Fruit fly (Drosophila melanogaster): ENCODE data around the gene CG10376.

Gene CG10376

DNA sequence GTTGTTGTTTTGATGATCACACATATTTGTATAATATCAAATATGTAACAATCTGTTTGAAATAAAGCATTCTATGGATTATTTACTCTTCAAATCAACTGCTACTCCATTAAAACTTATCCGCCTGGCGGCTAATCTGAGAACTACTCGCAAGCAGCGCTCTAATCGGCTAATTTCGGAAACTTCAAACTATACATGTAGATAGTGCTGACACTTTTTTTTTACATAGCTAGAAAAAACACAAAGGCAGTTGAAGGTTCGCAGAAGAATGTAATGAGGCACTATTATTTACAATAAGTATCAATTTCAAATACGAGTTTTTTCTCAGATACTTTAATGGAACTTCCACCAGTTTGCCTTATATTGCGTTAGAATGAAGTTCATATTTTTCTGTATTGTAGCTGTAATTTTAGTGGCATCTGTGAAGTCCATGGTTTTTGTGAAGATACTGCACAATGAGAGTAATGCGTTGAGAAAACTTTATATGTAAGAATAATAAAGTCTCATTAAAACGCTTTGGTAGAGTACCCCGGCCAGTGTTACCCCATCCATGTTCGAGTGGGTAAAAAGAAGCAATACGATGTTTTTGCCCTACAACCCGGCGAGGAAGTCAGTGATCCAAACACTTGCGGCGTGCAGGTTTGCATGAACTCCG lies 36.8 kb downstream of the CG10376 start (continued):
- no peak for TF ChIP-seq pdm3 (GFP tag; optimal IDR thresholded peaks at IDR 0.05)

DNA sequence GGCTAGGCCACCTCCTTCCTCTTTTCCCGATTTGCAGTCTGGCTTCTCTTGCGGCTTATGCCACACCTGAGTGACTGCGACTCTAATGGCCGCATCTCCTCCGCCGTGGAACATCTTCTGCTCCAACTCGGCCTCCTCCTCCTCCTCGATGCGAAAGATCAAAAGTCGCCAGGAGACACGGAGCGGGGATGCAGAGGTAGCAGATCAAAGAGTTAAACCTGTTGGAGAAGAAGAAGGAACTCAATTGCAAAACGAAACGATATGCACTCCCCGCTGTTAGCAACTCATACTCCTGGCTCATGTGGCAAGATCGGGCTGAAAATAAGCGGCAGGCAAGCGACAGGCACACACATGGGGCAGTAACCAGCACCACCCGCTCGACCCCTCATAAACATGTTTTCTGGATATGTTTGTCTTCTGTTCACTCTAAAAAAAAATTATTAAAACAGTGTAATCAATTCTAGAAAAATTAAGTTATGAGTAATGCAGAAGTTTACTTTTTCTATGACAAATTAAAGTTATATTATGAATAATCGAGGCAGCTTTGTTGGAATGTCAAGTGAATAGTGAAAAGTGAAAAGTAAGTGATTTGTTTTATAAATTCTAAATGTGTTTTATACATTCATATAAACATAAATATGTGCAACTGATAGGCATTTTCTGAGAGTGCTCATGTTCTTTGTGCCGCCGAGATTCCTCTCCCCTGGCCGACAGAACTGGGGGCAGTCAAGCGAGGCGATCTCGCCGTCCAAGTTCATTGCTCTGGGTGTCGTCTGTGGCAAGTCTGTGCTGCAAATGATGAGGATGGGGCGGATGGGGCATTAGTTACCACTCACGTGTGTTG lies 38.0 kb downstream of the CG10376 start:
- TF ChIP-seq Hr39 (GFP tag; optimal IDR thresholded peaks at IDR 0.05) (peak; percentile 70), CG6163 (GFP tag; IDR thresholded peaks at IDR 0.05) (peak; percentile 47), CG6792 (GFP tag; optimal IDR thresholded peaks at IDR 0.05) (peak; percentile 74), fd59A (GFP tag; optimal IDR thresholded peaks at IDR 0.05) (peak; percentile 77), topi (GFP tag; optimal IDR thresholded peaks at IDR 0.05) (peak; percentile 87), spab (GFP tag; optimal IDR thresholded peaks at IDR 0.05) (peak; percentile 83), CG31627 (GFP tag; optimal IDR thresholded peaks at IDR 0.05) (peak; percentile 80), Lpt (GFP tag; optimal IDR thresholded peaks at IDR 0.05) (peak; percentile 76), vri (GFP tag; optimal IDR thresholded peaks at IDR 0.05) (peak; percentile 55), CG3919 (GFP tag; optimal IDR thresholded peaks at IDR 0.05) (peak; percentile 73), CG10669 (GFP tag; optimal IDR thresholded peaks at IDR 0.05) (peak; percentile 81), CG6808 (GFP tag; optimal IDR thresholded peaks at IDR 0.05) (peak; percentile 88), Sox15 (GFP tag; optimal IDR thresholded peaks at IDR 0.05) (peak; percentile 23), acj6 (GFP tag; optimal IDR thresholded peaks at IDR 0.05) (peak; percentile 79), OdsH (GFP tag; optimal IDR thresholded peaks at IDR 0.05) (peak; percentile 81), CG34406 (GFP tag; optimal IDR thresholded peaks at IDR 0.05) (peak; percentile 71), achi (GFP tag; optimal IDR thresholded peaks at IDR 0.05) (peak; percentile 84), ss (GFP tag; optimal IDR thresholded peaks at IDR 0.05) (peak; percentile 85 to 88), fkh (GFP tag; optimal IDR thresholded peaks at IDR 0.05) (no peak), lz (GFP tag; optimal IDR thresholded peaks at IDR 0.05) (peak; percentile 88), Sox102F (GFP tag; optimal IDR thresholded peaks at IDR 0.05) (peak; percentile 78), CG8119 (GFP tag; IDR thresholded peaks at IDR 0.05) (peak; percentile 70), Gug (GFP tag; IDR thresholded peaks at IDR 0.05) (peak; percentile 35; the same call in 1 of the 2 replicates), CG11762 (GFP tag; optimal IDR thresholded peaks at IDR 0.05; ENCODE audit: insufficient read depth) (peak; percentile 63), CG7368 (GFP tag; optimal IDR thresholded peaks at IDR 0.05) (peak; percentile 40), salr (GFP tag; optimal IDR thresholded peaks at IDR 0.05) (peak; percentile 53 to 79), Smox (GFP tag; optimal IDR thresholded peaks at IDR 0.05) (peak; percentile 85), Hr38 (GFP tag; optimal IDR thresholded peaks at IDR 0.05) (no peak), CG11294 (GFP tag; IDR thresholded peaks at IDR 0.05) (no peak), Met (GFP tag; optimal IDR thresholded peaks at IDR 0.05) (peak; percentile 93), Eip75B (GFP tag; optimal IDR thresholded peaks at IDR 0.05) (peak; percentile 86), Blimp-1 (GFP tag; optimal IDR thresholded peaks at IDR 0.05) (peak; percentile 65), eg (GFP tag; IDR thresholded peaks at IDR 0.05) (0 out of 3 replicates have a peak, but pooled peaks have one; percentile 6), CG4318 (GFP tag; optimal IDR thresholded peaks at IDR 0.05) (peak; percentile 44), CG16779 (tag; optimal IDR thresholded peaks at IDR 0.05) (peak; percentile 50), CG32006 (GFP tag; optimal IDR thresholded peaks at IDR 0.05) (peak; percentile 81), Eip93F (GFP tag; optimal IDR thresholded peaks at IDR 0.05) (no peak), fd85E (GFP tag; optimal IDR thresholded peaks at IDR 0.05) (no peak), esn (GFP tag; optimal IDR thresholded peaks at IDR 0.05) (peak; percentile 92), svp (GFP tag) (peak; percentile 90), CG3032 (tag; optimal IDR thresholded peaks at IDR 0.05) (peak; percentile 89), Ets21C (GFP tag; optimal IDR thresholded peaks at IDR 0.05) (peak; percentile 72), CG8319 (GFP tag; optimal IDR thresholded peaks at IDR 0.05) (peak; percentile 23), CG8632 (GFP tag; optimal IDR thresholded peaks at IDR 0.05) (peak; percentile 62), dsx (GFP tag; optimal IDR thresholded peaks at IDR 0.05; ENCODE audit: poor library complexity, severe bottlenecking) (peak; percentile 81)
